Fruit fly (Drosophila melanogaster) whole organism, embryonic: ENCODE data around the gene CG7794.
A peak's percentile ranks its signal among the peaks of the same experiment; 100 is the strongest.

Experiments used
- Ada2b ChIP-seq: fragments of 200-800 bp; sonication (Bioruptor generic); IDR thresholded peaks from 2 replicates; pipeline ENCODE4 v1.3.6; 2022; ENCODE audit warnings: missing biosample characterization, missing genetic modification characterization
- CG10267 ChIP-seq: fragments of 200-800 bp; sonication (Bioruptor generic); optimal IDR thresholded peaks from 2 replicates; lab custom pipeline; 2018; ENCODE audit warnings: missing biosample characterization, mild to moderate bottlenecking, missing genetic modification characterization, moderate library complexity
- CG10543 ChIP-seq: fragments of 200-800 bp; sonication (Bioruptor generic); optimal IDR thresholded peaks from 3 replicates; lab custom pipeline; 2017; ENCODE audit warnings: missing biosample characterization, mild to moderate bottlenecking, missing genetic modification characterization, moderate library complexity
- CG12236 ChIP-seq: fragments of 200-800 bp; sonication (Bioruptor generic); optimal IDR thresholded peaks from 2 replicates; lab custom pipeline; 2016; ENCODE audit warnings: missing biosample characterization, missing genetic modification characterization
- CG12299 ChIP-seq: fragments of 200-800 bp; sonication (Bioruptor generic); optimal IDR thresholded peaks from 2 replicates; lab custom pipeline; 2018; ENCODE audit warnings: missing biosample characterization, mild to moderate bottlenecking, missing genetic modification characterization
- CG12942 ChIP-seq: fragments of 200-800 bp; sonication (Bioruptor generic); optimal IDR thresholded peaks from 3 replicates; lab custom pipeline; 2016; ENCODE audit warnings: missing biosample characterization, missing genetic modification characterization
- CG13424 ChIP-seq: fragments of 200-800 bp; sonication (Bioruptor generic); optimal IDR thresholded peaks from 2 replicates; lab custom pipeline; 2019; ENCODE audit warnings: missing biosample characterization, mild to moderate bottlenecking, missing genetic modification characterization, moderate library complexity
- CG14710 ChIP-seq: fragments of 200-800 bp; sonication (Bioruptor generic); optimal IDR thresholded peaks from 3 replicates; lab custom pipeline; 2019; ENCODE audit warnings: missing biosample characterization, mild to moderate bottlenecking, missing genetic modification characterization, moderate library complexity
- CG15696 ChIP-seq: fragments of 200-800 bp; sonication (Bioruptor generic); optimal IDR thresholded peaks from 2 replicates; lab custom pipeline; 2019; ENCODE audit warnings: missing biosample characterization, mild to moderate bottlenecking, missing genetic modification characterization, moderate library complexity
- CG1647 ChIP-seq: fragments of 200-800 bp; sonication (Bioruptor generic); optimal IDR thresholded peaks from 3 replicates; lab custom pipeline; 2016; ENCODE audit warnings: missing biosample characterization, missing genetic modification characterization
- CG2202 ChIP-seq: fragments of 200-800 bp; sonication (Bioruptor generic); optimal IDR thresholded peaks from 2 replicates; lab custom pipeline; 2018; ENCODE audit warnings: missing biosample characterization, mild to moderate bottlenecking, missing genetic modification characterization
- CG2712 ChIP-seq: fragments of 200-800 bp; optimal IDR thresholded peaks from 3 replicates; lab custom pipeline; 2019; ENCODE audit warnings: missing biosample characterization, mild to moderate bottlenecking, missing genetic modification characterization, moderate library complexity
- CG30403 ChIP-seq: fragments of 200-800 bp; sonication (Bioruptor generic); optimal IDR thresholded peaks from 3 replicates; lab custom pipeline; 2016; ENCODE audit warnings: missing biosample characterization, missing genetic modification characterization
- CG30431 ChIP-seq: fragments of 200-800 bp; sonication (Bioruptor generic); optimal IDR thresholded peaks from 2 replicates; lab custom pipeline; 2017; ENCODE audit warnings: missing biosample characterization, missing genetic modification characterization
- CG31365 ChIP-seq: fragments of 200-800 bp; sonication (Bioruptor generic); optimal IDR thresholded peaks from 2 replicates; lab custom pipeline; 2018; ENCODE audit warnings: missing biosample characterization, mild to moderate bottlenecking, missing genetic modification characterization
- CG3995 ChIP-seq: fragments of 200-800 bp; sonication (Bioruptor generic); optimal IDR thresholded peaks from 3 replicates; lab custom pipeline; 2016; ENCODE audit warnings: missing biosample characterization, missing genetic modification characterization
- CG4730 ChIP-seq: fragments of 200-800 bp; sonication (Bioruptor generic); IDR thresholded peaks from 2 replicates; pipeline ENCODE4 v1.3.6; 2022; ENCODE audit warnings: missing biosample characterization, missing genetic modification characterization
- CG6689 ChIP-seq: fragments of 200-800 bp; sonication (Bioruptor generic); IDR thresholded peaks from 2 replicates; pipeline ENCODE4 v1.3.6; 2022; ENCODE audit warnings: missing biosample characterization, missing genetic modification characterization
- CG7271 ChIP-seq: fragments of 200-800 bp; sonication (Bioruptor generic); optimal IDR thresholded peaks from 2 replicates; lab custom pipeline; 2018; ENCODE audit warnings: missing biosample characterization, mild to moderate bottlenecking, missing genetic modification characterization, moderate library complexity
- CG9215 ChIP-seq: fragments of 200-800 bp; sonication (Bioruptor generic); IDR thresholded peaks from 2 replicates; pipeline ENCODE4 v1.3.6; 2022; ENCODE audit warnings: missing biosample characterization, missing genetic modification characterization
- CG9727 ChIP-seq: fragments of 200-800 bp; sonication (Bioruptor generic); optimal IDR thresholded peaks from 3 replicates; lab custom pipeline; 2017; ENCODE audit warnings: missing biosample characterization, mild to moderate bottlenecking, missing genetic modification characterization
- CTCF ChIP-seq: fragments of 200-800 bp; sonication (Bioruptor generic); optimal IDR thresholded peaks from 2 replicates; lab custom pipeline; 2017; ENCODE audit warnings: missing biosample characterization, mild to moderate bottlenecking, missing genetic modification characterization, moderate library complexity
- Dek ChIP-seq: fragments of 200-800 bp; sonication (Bioruptor generic); optimal IDR thresholded peaks from 3 replicates; lab custom pipeline; 2019; ENCODE audit warnings: missing biosample characterization, mild to moderate bottlenecking, missing genetic modification characterization, moderate library complexity
- E2f2 ChIP-seq: fragments of 200-800 bp; sonication (Bioruptor generic); IDR thresholded peaks from 2 replicates; pipeline ENCODE4 v1.3.6; 2022; ENCODE audit warnings: missing biosample characterization, missing genetic modification characterization
- HLHmδ ChIP-seq: fragments of 200-800 bp; sonication (Bioruptor generic); optimal IDR thresholded peaks from 2 replicates; lab custom pipeline; 2018; ENCODE audit warnings: missing biosample characterization, mild to moderate bottlenecking, missing genetic modification characterization, moderate library complexity
- HmgD ChIP-seq: fragments of 200-800 bp; sonication (Bioruptor generic); optimal IDR thresholded peaks from 3 replicates; lab custom pipeline; 2016; ENCODE audit warnings: missing biosample characterization, missing genetic modification characterization
- Max ChIP-seq: fragments of 200-800 bp; sonication (Bioruptor generic); optimal IDR thresholded peaks from 2 replicates; lab custom pipeline; 2016; ENCODE audit warnings: missing biosample characterization, mild to moderate bottlenecking, missing genetic modification characterization
- Mrtf ChIP-seq: fragments of 200-800 bp; sonication (Bioruptor generic); IDR thresholded peaks from 3 replicates; pipeline ENCODE4 v1.3.6; 2022; ENCODE audit warnings: missing biosample characterization, missing genetic modification characterization
- NK7.1 ChIP-seq: fragments of 200-800 bp; sonication (Bioruptor generic); optimal IDR thresholded peaks from 3 replicates; lab custom pipeline; 2016; ENCODE audit warnings: missing biosample characterization, missing genetic modification characterization
- Neu2 ChIP-seq: fragments of 200-800 bp; sonication (Bioruptor generic); optimal IDR thresholded peaks from 3 replicates; lab custom pipeline; 2016; ENCODE audit warnings: missing biosample characterization, missing genetic modification characterization, borderline replicate concordance
- Sox102F ChIP-seq: fragments of 200-800 bp; sonication (Bioruptor generic); optimal IDR thresholded peaks from 2 replicates; lab custom pipeline; 2018; ENCODE audit warnings: missing biosample characterization, mild to moderate bottlenecking, missing genetic modification characterization, moderate library complexity
- Tbp ChIP-seq: fragments of >200 bp; optimal IDR thresholded peaks from 2 replicates; lab custom pipeline; 2018; ENCODE audit warnings: missing biosample characterization, missing genetic modification characterization
- Xrp1 ChIP-seq: fragments of 200-800 bp; sonication (Bioruptor generic); IDR thresholded peaks from 2 replicates; pipeline ENCODE4 v1.3.6; 2022; ENCODE audit warnings: missing biosample characterization, missing genetic modification characterization
- chm ChIP-seq: fragments of 200-800 bp; sonication (Bioruptor generic); IDR thresholded peaks from 2 replicates; pipeline ENCODE4 v1.3.6; 2022; ENCODE audit warnings: missing biosample characterization, missing genetic modification characterization
- da ChIP-seq: fragments of 200-800 bp; sonication (Bioruptor generic); optimal IDR thresholded peaks from 2 replicates; lab custom pipeline; 2016; ENCODE audit warnings: missing biosample characterization, missing genetic modification characterization
- dimm ChIP-seq: fragments of 200-800 bp; sonication (Bioruptor generic); IDR thresholded peaks from 2 replicates; pipeline ENCODE4 v1.3.6; 2022; ENCODE audit warnings: missing biosample characterization, missing genetic modification characterization
- dm ChIP-seq: fragments of 200-800 bp; sonication (Bioruptor generic); optimal IDR thresholded peaks from 3 replicates; lab custom pipeline; 2016; ENCODE audit warnings: missing biosample characterization, missing genetic modification characterization
- dysf ChIP-seq: fragments of 200-800 bp; sonication (Bioruptor generic); IDR thresholded peaks from 3 replicates; pipeline ENCODE4 v1.3.6; 2022; ENCODE audit warnings: missing biosample characterization, missing genetic modification characterization
- fd102C ChIP-seq: fragments of 200-800 bp; sonication (Bioruptor generic); optimal IDR thresholded peaks from 2 replicates; lab custom pipeline; 2018; ENCODE audit warnings: missing biosample characterization, mild to moderate bottlenecking, missing genetic modification characterization, moderate library complexity
- fd64A ChIP-seq: fragments of 200-800 bp; sonication (Bioruptor generic); optimal IDR thresholded peaks from 3 replicates; lab custom pipeline; 2018; ENCODE audit warnings: missing biosample characterization, mild to moderate bottlenecking, missing genetic modification characterization
- h ChIP-seq: fragments of >200 bp; optimal IDR thresholded peaks from 2 replicates; lab custom pipeline; 2017
- ham ChIP-seq: fragments of 200-800 bp; sonication (Bioruptor generic); IDR thresholded peaks from 2 replicates; pipeline ENCODE4 v1.3.6; 2022; ENCODE audit warnings: missing biosample characterization, missing genetic modification characterization
- lola ChIP-seq, 3 experiments: fragments of >200 bp in 2 of 3; fragments of 200-800 bp in 1 of 3; sonication (Bioruptor generic) in 1 of 3; optimal IDR thresholded peaks; 2 replicates each; lab custom pipeline; 2017 to 2019; ENCODE audit warnings: missing biosample characterization in 3 of 3, missing genetic modification characterization in 3 of 3, mild to moderate bottlenecking in 1 of 3, moderate library complexity in 1 of 3
- nom ChIP-seq: fragments of 200-800 bp; sonication (Bioruptor generic); optimal IDR thresholded peaks from 2 replicates; lab custom pipeline; 2017; ENCODE audit warnings: missing biosample characterization, missing genetic modification characterization, mild to moderate bottlenecking, moderate library complexity, missing genetic modification reagents
- prd ChIP-seq, 3 experiments: fragments of >200 bp in 2 of 3; fragments of 200-800 bp in 1 of 3; sonication (Bioruptor generic) in 1 of 3; optimal IDR thresholded peaks in 2 of 3; IDR thresholded peaks in 1 of 3; 2 replicates in 2 of 3; 3 replicates in 1 of 3; pipeline versions ENCODE4 v1.3.6 to Lab custom; 2017 to 2022; ENCODE audit warnings: missing biosample characterization in 1 of 3, missing genetic modification characterization in 1 of 3
- schlank ChIP-seq: fragments of 200-800 bp; sonication (Bioruptor generic); optimal IDR thresholded peaks from 2 replicates; lab custom pipeline; 2018; ENCODE audit warnings: missing biosample characterization, mild to moderate bottlenecking, missing genetic modification characterization
- sima ChIP-seq: fragments of 200-800 bp; sonication (Bioruptor generic); optimal IDR thresholded peaks from 2 replicates; lab custom pipeline; 2016; ENCODE audit warnings: missing biosample characterization, missing genetic modification characterization
- sna ChIP-seq: fragments of 200-800 bp; sonication (Bioruptor generic); IDR thresholded peaks from 2 replicates; pipeline ENCODE4 v1.3.6; 2022; ENCODE audit warnings: missing biosample characterization, missing genetic modification characterization; ENCODE audit not compliant: partially characterized antibody
- tup ChIP-seq: fragments of 200-800 bp; sonication (Bioruptor generic); optimal IDR thresholded peaks from 2 replicates; lab custom pipeline; 2016; ENCODE audit warnings: missing biosample characterization, mild to moderate bottlenecking, missing genetic modification characterization, moderate library complexity
- vfl ChIP-seq: fragments of 200-800 bp; sonication (Bioruptor generic); optimal IDR thresholded peaks from 2 replicates; lab custom pipeline; 2016; ENCODE audit warnings: missing biosample characterization, missing genetic modification characterization

Gene CG7794

dm6 chr3R:18049272-18050015 lies 25.9 kb downstream of the CG7794 start (continued):
- TF ChIP-seq CG9727 (peak; percentile 83), vfl (GFP tag; lab: Kevin White, UChicago) (no peak), dimm (GFP tag; lab: Robert Waterston, UW) (no peak), Ada2b (GFP tag; lab: Robert Waterston, UW) (peak; percentile 47; the same call in 1 of the 2 replicates), h (lab: Kevin White, UChicago) (no peak), lola (GFP tag; optimal IDR thresholded peaks at IDR 0.05; lab: Kevin White, UChicago) (peak in 1 of 3 experiments; percentile 89), HLHmδ (GFP tag; lab: Kevin White, UChicago) (no peak), nom (GFP tag; lab: Kevin White, UChicago) (no peak), sna (GFP tag; lab: Robert Waterston, UW) (no peak), CG4730 (GFP tag; lab: Robert Waterston, UW) (no peak), CG9215 (GFP tag; lab: Robert Waterston, UW) (0 out of 2 replicates have a peak, but pooled peaks have one; percentile 15), CG15696 (tag; lab: Kevin White, UChicago) (peak; percentile 62), CG2202 (tag; lab: Kevin White, UChicago) (peak; percentile 43), Dek (tag; lab: Kevin White, UChicago) (peak; percentile 17), CG10267 (tag; lab: Kevin White, UChicago) (peak; percentile 74), CG10543 (GFP tag; lab: Kevin White, UChicago) (peak; percentile 44), E2f2 (GFP tag; lab: Robert Waterston, UW) (no peak), Sox102F (GFP tag; lab: Kevin White, UChicago) (peak; percentile 71), sima (no peak), CG3995 (GFP tag; lab: Kevin White, UChicago) (no peak), NK7.1 (GFP tag; lab: Kevin White, UChicago) (no peak), Xrp1 (GFP tag; lab: Robert Waterston, UW) (peak; percentile 53; the same call in 1 of the 2 replicates), prd (optimal IDR thresholded peaks at IDR 0.05; lab: Kevin White, UChicago) (no peak), prd (GFP tag; IDR thresholded peaks at IDR 0.05; lab: Robert Waterston, UW) (peak; percentile 69; the same call in 2 of the 3 replicates), fd102C (GFP tag; lab: Kevin White, UChicago) (no peak), CG14710 (peak; percentile 65), Neu2 (GFP tag; lab: Kevin White, UChicago) (no peak), CG30403 (peak; percentile 83), fd64A (GFP tag; lab: Kevin White, UChicago) (no peak), CG7271 (tag; lab: Kevin White, UChicago) (no peak), CG12942 (GFP tag; lab: Kevin White, UChicago) (peak; percentile 51), CG6689 (GFP tag; lab: Robert Waterston, UW) (peak; percentile 59), schlank (no peak), CG1647 (GFP tag; lab: Kevin White, UChicago) (peak; percentile 5), CG31365 (tag; lab: Kevin White, UChicago) (no peak), CG13424 (peak; percentile 78), CG2712 (tag; lab: Kevin White, UChicago) (peak; percentile 87), da (GFP tag; lab: Kevin White, UChicago) (no peak), dysf (GFP tag; lab: Robert Waterston, UW) (peak; percentile 68), CG30431 (GFP tag; lab: Kevin White, UChicago) (peak; percentile 73), Tbp (no peak), Max (GFP tag; lab: Kevin White, UChicago) (peak; percentile 53), ham (GFP tag; lab: Robert Waterston, UW) (no peak), CG12236 (GFP tag; lab: Kevin White, UChicago) (no peak), chm (no peak), dm (GFP tag; lab: Kevin White, UChicago) (peak; percentile 4), Mrtf (no peak), tup (GFP tag; lab: Kevin White, UChicago) (no peak), CG12299 (tag; lab: Kevin White, UChicago) (no peak), HmgD (GFP tag; lab: Kevin White, UChicago) (no peak), CTCF (GFP tag; lab: Kevin White, UChicago) (no peak)
